Worm (Caenorhabditis elegans): ENCODE results near the gene ceh-57.
A peak's percentile ranks its signal among the peaks of the same experiment; 100 is the strongest.

ceh-57 gene

DNA sequence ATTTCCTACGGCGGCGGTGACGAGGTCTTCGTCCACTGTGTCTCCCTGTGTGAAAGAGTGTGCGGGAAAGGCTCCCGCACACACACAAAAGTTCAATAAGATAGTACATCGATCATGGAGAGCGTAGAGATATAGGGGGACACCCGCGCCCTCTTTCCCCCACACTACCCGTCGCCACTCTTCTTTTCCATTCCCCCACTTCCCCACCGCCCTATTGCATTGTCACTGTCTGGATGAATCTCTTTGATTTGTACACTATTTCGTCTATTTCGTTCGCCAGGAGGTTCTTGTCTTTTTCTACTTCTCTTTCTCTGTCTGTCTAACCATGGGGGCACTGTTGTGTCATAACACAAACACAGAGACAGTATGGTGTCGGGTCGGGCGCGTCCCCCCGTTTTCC lies 15.2 kb upstream of the ceh-57 start:
- TF ChIP-seq unc-130 (GFP tag; optimal IDR thresholded peaks at IDR 0.05) (no peak), ceh-82 (tag; optimal IDR thresholded peaks at IDR 0.05) (no peak), mes-2 (tag; optimal IDR thresholded peaks at IDR 0.05; ENCODE audit: poor library complexity, severe bottlenecking) (peak; percentile 65), dmd-9 (GFP tag; IDR thresholded peaks at IDR 0.05) (no peak), aha-1 (tag) (peak; percentile 70), hif-1 (tag; optimal IDR thresholded peaks at IDR 0.05) (peak in 1 of 2 experiments; percentile 25), tra-1 (GFP tag; IDR thresholded peaks at IDR 0.05) (no peak), mdl-1 (tag; optimal IDR thresholded peaks at IDR 0.05) (peak in 1 of 2 experiments; percentile 47), Y75B8A.6 (GFP tag; IDR thresholded peaks at IDR 0.05) (no peak), lsy-2 (tag; optimal IDR thresholded peaks at IDR 0.05) (peak; percentile 31 to 51), F49E8.2 (tag; optimal IDR thresholded peaks at IDR 0.05; ENCODE audit: borderline replicate concordance) (no peak), ceh-28 (tag; optimal IDR thresholded peaks at IDR 0.05) (peak; percentile 11), lin-39 (tag; optimal IDR thresholded peaks at IDR 0.05) (no peak), skn-1 (tag; optimal IDR thresholded peaks at IDR 0.05) (no peak), mxl-2 (GFP tag; conservative IDR thresholded peaks at IDR 0.05) (no peak), ztf-11 (tag; optimal IDR thresholded peaks at IDR 0.05) (no peak), spr-1 (tag; optimal IDR thresholded peaks at IDR 0.05) (peak; percentile 26), duxl-1 (tag; optimal IDR thresholded peaks at IDR 0.05; ENCODE audit: poor library complexity) (peak; percentile 38), unc-62 (GFP tag; optimal IDR thresholded peaks at IDR 0.05 in 1 of 2) (peak in 1 of 2 experiments; percentile 90), unc-62 (tag; optimal IDR thresholded peaks at IDR 0.05) (no peak), zip-2 (tag; optimal IDR thresholded peaks at IDR 0.05) (no peak), dmd-6 (GFP tag; IDR thresholded peaks at IDR 0.05) (peak; percentile 57), lim-7 (GFP tag; IDR thresholded peaks at IDR 0.05) (no peak), nhr-102 (tag; optimal IDR thresholded peaks at IDR 0.05) (peak; percentile 17), cey-2 (tag; optimal IDR thresholded peaks at IDR 0.05; ENCODE audit: borderline replicate concordance, insufficient read depth) (no peak), dpl-1 (GFP tag; optimal IDR thresholded peaks at IDR 0.05) (peak; percentile 15), aly-2 (tag; optimal IDR thresholded peaks at IDR 0.05) (no peak), jun-1 (tag; optimal IDR thresholded peaks at IDR 0.05) (no peak), zag-1 (tag; optimal IDR thresholded peaks at IDR 0.05) (no peak), hlh-11 (tag; optimal IDR thresholded peaks at IDR 0.05) (peak; percentile 89), D1046.2 (GFP tag; IDR thresholded peaks at IDR 0.05) (0 out of 2 replicates have a peak, but pooled peaks have one; percentile 34), madf-9 (GFP tag; conservative IDR thresholded peaks at IDR 0.05) (no peak), zfp-3 (GFP tag; conservative IDR thresholded peaks at IDR 0.05) (no peak), tag-97 (GFP tag; IDR thresholded peaks at IDR 0.05) (no peak), ZK546.5 (tag; optimal IDR thresholded peaks at IDR 0.05) (no peak), pqm-1 (tag; optimal IDR thresholded peaks at IDR 0.05) (no peak), vab-7 (GFP tag; IDR thresholded peaks at IDR 0.05) (no peak), egl-43 (GFP tag; IDR thresholded peaks at IDR 0.05) (peak; percentile 54; the same call in 1 of the 2 replicates), Y48G9A.11 (GFP tag; IDR thresholded peaks at IDR 0.05) (no peak), egl-27 (tag; optimal IDR thresholded peaks at IDR 0.05) (no peak), daf-16 (GFP tag; optimal IDR thresholded peaks at IDR 0.05) (no peak), daf-16 (tag; optimal IDR thresholded peaks at IDR 0.05) (peak; percentile 45), fos-1 (tag; optimal IDR thresholded peaks at IDR 0.05) (no peak), ztf-7 (tag; optimal IDR thresholded peaks at IDR 0.05) (no peak), F26F4.8 (GFP tag; conservative IDR thresholded peaks at IDR 0.05) (no peak), dve-1 (tag; optimal IDR thresholded peaks at IDR 0.05; ENCODE audit: insufficient read depth) (peak; percentile 69), madf-5 (GFP tag; IDR thresholded peaks at IDR 0.05) (no peak), lin-15B (tag; optimal IDR thresholded peaks at IDR 0.05) (no peak), ceh-44 (GFP tag; IDR thresholded peaks at IDR 0.05) (no peak), nhr-77 (tag; optimal IDR thresholded peaks at IDR 0.05) (peak; percentile 18), nhr-11 (tag; optimal IDR thresholded peaks at IDR 0.05) (no peak), ceh-62 (tag; optimal IDR thresholded peaks at IDR 0.05) (no peak)
